Fruit fly (Drosophila melanogaster) S2 (cell line): Measurements from ENCODE around the gene rictor.

Source experiments
- CG8478 ChIP-seq: fragments of >200 bp; optimal IDR thresholded peaks from 2 replicates; lab custom pipeline; 2018
- CTCF ChIP-seq, 2 experiments: fragments of >200 bp; optimal IDR thresholded peaks; 2 replicates each; lab custom pipeline; 2018

The rictor gene

DNA sequence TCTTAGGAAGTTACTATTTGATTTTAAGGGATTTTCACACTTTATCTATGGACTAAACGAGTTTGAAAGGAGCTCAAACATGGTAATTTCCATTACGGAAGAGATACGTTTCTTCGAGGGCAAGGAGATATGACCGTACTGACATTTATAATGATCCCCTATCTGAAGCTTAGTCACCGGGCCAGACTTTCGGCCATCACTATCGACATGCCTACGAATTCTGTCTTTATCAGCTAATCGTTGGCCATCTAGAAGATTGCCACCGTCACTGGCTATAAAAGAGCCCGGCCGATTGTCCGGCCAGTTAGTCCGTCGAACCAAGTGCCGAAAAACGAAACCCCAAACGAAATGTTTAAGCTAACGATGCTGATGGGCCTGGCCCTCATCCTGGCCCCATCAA is 45.8 kb downstream of the rictor start, which contains the start of gene Muc18B:
Gene Muc18B (plus strand): TSS at position 301 of the 400 bp plus-strand sequence.
- TF ChIP-seq CTCF (optimal IDR thresholded peaks at IDR 0.05; lab: Kevin White, UChicago) (no peak), CG8478 (lab: Kevin White, UChicago) (no peak)

dm6 chrX:19212954-19213353 is 48.1 kb downstream of the rictor start, which contains the start of gene Mur18B:
TSS of gene Mur18B (plus strand) at chrX:19213254.
- no peak for TF ChIP-seq CG8478 (lab: Kevin White, UChicago)
- no peak for TF ChIP-seq CTCF (optimal IDR thresholded peaks at IDR 0.05; lab: Kevin White, UChicago)

DNA sequence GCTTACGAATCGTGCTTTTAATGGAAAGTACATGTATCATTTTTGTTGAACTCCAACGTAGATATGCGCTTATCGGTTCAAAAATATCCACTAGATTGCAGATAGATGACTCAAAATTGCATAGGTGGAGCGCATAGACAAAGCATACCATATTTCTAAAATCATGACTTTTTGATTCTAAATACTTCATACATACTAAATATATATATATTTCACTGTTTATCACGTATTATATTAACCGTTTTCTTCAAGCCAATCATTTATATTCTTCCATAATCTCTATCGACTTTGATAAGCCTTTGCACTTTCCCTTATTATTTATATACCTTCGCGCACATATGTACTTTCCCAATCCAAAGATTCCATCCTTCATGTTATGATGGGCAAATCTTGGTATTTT is 49.1 kb downstream of the rictor start, which contains the start of gene CG14195:
Gene CG14195 (minus strand): TSS at position 101 of the 400 bp plus-strand sequence.
- TF ChIP-seq CTCF (optimal IDR thresholded peaks at IDR 0.05; lab: Kevin White, UChicago) (no peak), CG8478 (lab: Kevin White, UChicago) (no peak)

DNA sequence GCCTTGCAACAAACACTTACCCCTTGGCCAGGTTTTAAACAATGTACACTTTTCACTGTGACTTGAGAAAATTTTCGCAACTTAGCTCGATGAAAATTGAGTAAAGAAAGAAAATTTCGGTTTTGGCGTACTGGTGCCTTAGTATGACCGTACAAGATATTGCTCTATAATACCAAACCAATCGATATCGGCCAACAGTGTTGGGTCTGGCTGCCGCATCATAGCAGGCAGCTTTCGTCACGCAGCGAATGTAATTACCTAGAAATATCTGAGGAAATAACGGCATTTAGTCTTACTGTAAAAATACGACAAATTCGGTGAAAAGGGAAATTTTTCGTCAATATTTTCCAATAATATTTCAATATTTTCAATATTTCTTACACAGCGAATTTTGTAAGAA is 53.0 kb downstream of the rictor start, which contains the start of gene Ulp1:
Gene Ulp1 (minus strand): TSS at position 174 of the 400 bp plus-strand sequence.
- TF ChIP-seq CG8478 (lab: Kevin White, UChicago) (no peak), CTCF (optimal IDR thresholded peaks at IDR 0.05; lab: Kevin White, UChicago) (peak; percentile 58 to 67)
